Worm (Caenorhabditis elegans) whole organism, midembryonic: ENCODE results near the gene W04H10.1.

Experiments used
- med-1 ChIP-seq: sonication (generic microtip); optimal IDR thresholded peaks from 2 replicates; lab custom pipeline; 2017; ENCODE audit warnings: missing genetic modification characterization, mild to moderate bottlenecking, missing compliant biosample characterization, antibody characterized with exemption, missing genetic modification reagents; ENCODE audit not compliant: insufficient read depth
- ztf-29 ChIP-seq: fragments of 200-800 bp; sonication (Bioruptor generic); IDR thresholded peaks from 2 replicates; pipeline ENCODE4 v1.3.6; 2022; ENCODE audit warnings: missing genetic modification reagents, missing genetic modification characterization, missing compliant biosample characterization

DNA sequence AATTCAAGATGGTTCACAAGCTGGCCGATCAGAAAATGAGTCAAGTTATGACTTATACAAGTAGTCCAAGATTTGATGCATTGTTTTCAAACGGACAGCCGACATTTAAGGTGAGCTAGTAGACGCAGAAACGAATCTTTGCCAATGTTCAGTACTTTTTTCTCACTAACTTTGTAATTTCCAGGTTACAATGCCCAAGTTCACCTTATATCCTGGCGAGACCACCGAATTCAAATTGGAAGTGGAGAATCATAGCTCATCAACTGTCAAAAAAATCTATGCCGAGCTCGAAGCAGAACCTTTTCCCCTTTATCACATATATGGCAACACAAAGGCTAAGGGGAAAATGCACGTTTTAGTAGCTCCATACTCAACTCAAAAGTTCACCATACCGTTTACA lies 19.1 kb downstream of the W04H10.1 start:
- no peak for TF ChIP-seq med-1 (GFP tag; lab: Kevin White, UChicago)
- no peak for TF ChIP-seq ztf-29 (GFP tag; lab: Robert Waterston, UW)
